Worm (Caenorhabditis elegans): Measurements from ENCODE around the gene Y77E11A.12.

ce11 chrIV:1452480-1452879, 22.4 kb downstream of the Y77E11A.12 start:
- TF ChIP-seq unc-39 (tag; optimal IDR thresholded peaks at IDR 0.05): no peak
- no peak for TF ChIP-seq mab-5 (tag; optimal IDR thresholded peaks at IDR 0.05)
- TF ChIP-seq nhr-11 (tag; optimal IDR thresholded peaks at IDR 0.05): no peak
- no peak for TF ChIP-seq lsy-2 (tag; optimal IDR thresholded peaks at IDR 0.05)
- no peak for TF ChIP-seq unc-62 (GFP tag; optimal IDR thresholded peaks at IDR 0.05)
- no peak for TF ChIP-seq fos-1 (tag; optimal IDR thresholded peaks at IDR 0.05)
- TF ChIP-seq nhr-77 (tag; optimal IDR thresholded peaks at IDR 0.05): no peak
- no peak for TF ChIP-seq nhr-237 (tag; optimal IDR thresholded peaks at IDR 0.05)
- no peak for TF ChIP-seq lin-13 (GFP tag; optimal IDR thresholded peaks at IDR 0.05)
- TF ChIP-seq mdl-1 (tag; optimal IDR thresholded peaks at IDR 0.05): no peak
- no peak for TF ChIP-seq nhr-12 (tag; optimal IDR thresholded peaks at IDR 0.05)
- TF ChIP-seq ama-1 (optimal IDR thresholded peaks at IDR 0.05): no peak
- TF ChIP-seq snpc-4 (tag; optimal IDR thresholded peaks at IDR 0.05): no peak
